Worm (Caenorhabditis elegans) whole organism, L2 larva: ENCODE measurements around the gene wrt-1.

Experiments
- F13H6.1 ChIP-seq: sonication (generic microtip); optimal IDR thresholded peaks from 2 replicates; lab custom pipeline; 2016; ENCODE audit warnings: missing genetic modification characterization, missing compliant biosample characterization
- R02D3.7 ChIP-seq: fragments of 150-350 bp; optimal IDR thresholded peaks from 2 replicates; lab custom pipeline; 2014; ENCODE audit warnings: missing biosample characterization, missing genetic modification characterization
- Y55F3AM.14 ChIP-seq: fragments of 200-800 bp; sonication (Bioruptor generic); optimal IDR thresholded peaks from 2 replicates; lab custom pipeline; 2018; ENCODE audit warnings: mild to moderate bottlenecking, missing genetic modification characterization, missing compliant biosample characterization
- ZK546.5 ChIP-seq: sonication (generic microtip); optimal IDR thresholded peaks from 2 replicates; lab custom pipeline; 2017; ENCODE audit warnings: missing biosample characterization, missing genetic modification characterization
- alr-1 ChIP-seq: fragments of 150-350 bp; optimal IDR thresholded peaks from 2 replicates; lab custom pipeline; 2014; ENCODE audit warnings: missing biosample characterization, missing genetic modification characterization
- aly-2 ChIP-seq: fragments of 150-350 bp; optimal IDR thresholded peaks from 2 replicates; lab custom pipeline; 2014; ENCODE audit warnings: missing biosample characterization, missing genetic modification characterization
- ama-1 ChIP-seq: fragments of 150-350 bp; optimal IDR thresholded peaks from 2 replicates; lab custom pipeline; 2018; ENCODE audit warnings: inconsistent platforms
- blmp-1 ChIP-seq: sonication (generic microtip); optimal IDR thresholded peaks from 2 replicates; lab custom pipeline; 2017; ENCODE audit warnings: missing genetic modification characterization, mild to moderate bottlenecking, missing compliant biosample characterization, antibody characterized with exemption, moderate library complexity; ENCODE audit not compliant: insufficient read depth
- ceh-16 ChIP-seq: fragments of 150-350 bp; optimal IDR thresholded peaks from 2 replicates; lab custom pipeline; 2014; ENCODE audit warnings: missing biosample characterization, missing genetic modification characterization
- ceh-82 ChIP-seq: fragments of 150-350 bp; optimal IDR thresholded peaks from 2 replicates; lab custom pipeline; 2014; ENCODE audit warnings: missing biosample characterization, missing genetic modification characterization
- crh-2 ChIP-seq: sonication (generic microtip); optimal IDR thresholded peaks from 2 replicates; lab custom pipeline; 2017; ENCODE audit warnings: missing biosample characterization, missing genetic modification characterization
- dmd-4 ChIP-seq: sonication (generic microtip); optimal IDR thresholded peaks from 2 replicates; lab custom pipeline; 2017; ENCODE audit warnings: missing biosample characterization, missing genetic modification characterization
- egl-27 ChIP-seq: sonication (generic microtip); optimal IDR thresholded peaks from 3 replicates; lab custom pipeline; 2017; ENCODE audit warnings: missing biosample characterization, missing genetic modification reagents, missing genetic modification characterization
- elt-1 ChIP-seq: fragments of 150-350 bp; optimal IDR thresholded peaks from 2 replicates; lab custom pipeline; 2014; ENCODE audit warnings: missing biosample characterization, missing genetic modification characterization
- fos-1 ChIP-seq: fragments of 150-350 bp; optimal IDR thresholded peaks from 2 replicates; lab custom pipeline; 2014; ENCODE audit warnings: missing biosample characterization, missing genetic modification characterization
- gmeb-1 ChIP-seq: fragments of 150-350 bp; optimal IDR thresholded peaks from 2 replicates; lab custom pipeline; 2014; ENCODE audit warnings: missing biosample characterization, missing genetic modification characterization
- lin-11 ChIP-seq: fragments of 150-350 bp; sonication (generic microtip); optimal IDR thresholded peaks from 2 replicates; lab custom pipeline; 2014; ENCODE audit warnings: missing biosample characterization, missing genetic modification characterization, inconsistent platforms, mixed read lengths
- lin-39 ChIP-seq: fragments of 150-350 bp; optimal IDR thresholded peaks from 2 replicates; lab custom pipeline; 2014; ENCODE audit warnings: missing biosample characterization, missing genetic modification reagents, missing genetic modification characterization
- mab-5 ChIP-seq: fragments of 150-350 bp; optimal IDR thresholded peaks from 2 replicates; lab custom pipeline; 2014; ENCODE audit warnings: missing biosample characterization, missing genetic modification characterization
- mbf-1 ChIP-seq: sonication (generic microtip); optimal IDR thresholded peaks from 2 replicates; lab custom pipeline; 2017; ENCODE audit warnings: missing biosample characterization, missing genetic modification characterization
- mdl-1 ChIP-seq, 2 experiments: fragments of 150-350 bp in 1 of 2; sonication (generic microtip) in 1 of 2; optimal IDR thresholded peaks; 2 replicates each; lab custom pipeline; 2017; ENCODE audit warnings: missing biosample characterization in 2 of 2, missing genetic modification characterization in 2 of 2
- nhr-12 ChIP-seq: fragments of 150-350 bp; optimal IDR thresholded peaks from 2 replicates; lab custom pipeline; 2014; ENCODE audit warnings: missing biosample characterization, missing genetic modification characterization
- nhr-129 ChIP-seq: fragments of 150-350 bp; optimal IDR thresholded peaks from 2 replicates; lab custom pipeline; 2014; ENCODE audit warnings: missing biosample characterization, missing genetic modification characterization
- nhr-21 ChIP-seq: fragments of 150-350 bp; optimal IDR thresholded peaks from 2 replicates; lab custom pipeline; 2014; ENCODE audit warnings: missing biosample characterization, missing genetic modification characterization
- nhr-25 ChIP-seq: fragments of 150-350 bp; sonication (generic microtip); optimal IDR thresholded peaks from 3 replicates; lab custom pipeline; 2014; ENCODE audit warnings: missing biosample characterization, missing genetic modification characterization
- nhr-77 ChIP-seq: fragments of 150-350 bp; optimal IDR thresholded peaks from 2 replicates; lab custom pipeline; 2014; ENCODE audit warnings: missing biosample characterization, missing genetic modification characterization
- peb-1 ChIP-seq: fragments of 150-350 bp; optimal IDR thresholded peaks from 2 replicates; lab custom pipeline; 2014; ENCODE audit warnings: missing biosample characterization, missing genetic modification characterization
- sem-4 ChIP-seq: fragments of 150-350 bp; optimal IDR thresholded peaks from 2 replicates; lab custom pipeline; 2014; ENCODE audit warnings: missing biosample characterization, missing genetic modification reagents, missing genetic modification characterization
- skn-1 ChIP-seq: sonication (generic microtip); optimal IDR thresholded peaks from 2 replicates; lab custom pipeline; 2017; ENCODE audit warnings: missing biosample characterization, missing genetic modification characterization
- snpc-4 ChIP-seq: fragments of 150-350 bp; optimal IDR thresholded peaks from 2 replicates; lab custom pipeline; 2014; ENCODE audit warnings: missing biosample characterization, missing genetic modification characterization
- unc-39 ChIP-seq: fragments of 150-350 bp; optimal IDR thresholded peaks from 2 replicates; lab custom pipeline; 2014; ENCODE audit warnings: missing biosample characterization, missing genetic modification characterization
- unc-55 ChIP-seq: fragments of 150-350 bp; sonication (generic microtip); optimal IDR thresholded peaks from 3 replicates; lab custom pipeline; 2014; ENCODE audit warnings: missing biosample characterization, missing genetic modification reagents, missing genetic modification characterization
- unc-62 ChIP-seq: fragments of 150-350 bp; optimal IDR thresholded peaks from 2 replicates; lab custom pipeline; 2014; ENCODE audit warnings: missing biosample characterization, missing genetic modification reagents, missing genetic modification characterization
- zag-1 ChIP-seq: fragments of 150-350 bp; optimal IDR thresholded peaks from 2 replicates; lab custom pipeline; 2014; ENCODE audit warnings: missing biosample characterization, missing genetic modification characterization
- ztf-1 ChIP-seq: fragments of 200-800 bp; sonication (Bioruptor generic); conservative IDR thresholded peaks from 2 replicates; pipeline ENCODE4 v1.3.6; 2022; ENCODE audit warnings: missing genetic modification characterization, missing compliant biosample characterization
- ztf-4 ChIP-seq: fragments of 150-350 bp; optimal IDR thresholded peaks from 2 replicates; lab custom pipeline; 2014; ENCODE audit warnings: missing biosample characterization, missing genetic modification characterization

Gene wrt-1

DNA sequence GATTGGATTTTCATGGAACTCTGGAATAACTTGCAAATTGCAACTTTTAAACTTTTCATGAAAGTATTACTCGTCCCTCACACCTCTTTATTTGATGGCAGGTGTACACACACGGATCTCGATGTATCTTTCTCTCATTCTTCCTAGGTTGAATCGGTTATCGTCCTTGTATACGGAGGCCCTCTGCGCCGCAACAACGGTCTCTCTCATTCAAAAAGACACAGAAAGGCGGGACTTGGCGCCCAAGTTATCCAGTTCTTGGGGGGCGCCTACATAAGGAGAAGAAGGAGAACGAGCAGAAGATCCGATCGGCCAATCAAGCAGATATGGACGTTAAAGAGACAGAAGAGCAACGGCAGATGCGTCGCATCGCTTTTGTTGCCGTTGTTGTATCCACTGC is 13.0 kb downstream of the wrt-1 start, which contains the start of gene rol-8:
Gene rol-8 (plus strand): TSS at position 301 of the 400 bp plus-strand sequence.
- TF ChIP-seq fos-1 (tag; lab: Kevin White, UChicago) (no peak), nhr-12 (tag; lab: Kevin White, UChicago) (no peak), skn-1 (tag; lab: Kevin White, UChicago) (no peak), aly-2 (tag; lab: Kevin White, UChicago) (no peak)

ce11 chrII:7544782-7545181 is 14.0 kb downstream of the wrt-1 start:
- TF ChIP-seq mdl-1 (tag; optimal IDR thresholded peaks at IDR 0.05; lab: Kevin White, UChicago) = no peak
- no peak for TF ChIP-seq aly-2 (tag; lab: Kevin White, UChicago)
- no peak for TF ChIP-seq sem-4 (tag; lab: Kevin White, UChicago)
- no peak for TF ChIP-seq crh-2 (tag; lab: Kevin White, UChicago)
- no peak for TF ChIP-seq peb-1
- no peak for TF ChIP-seq elt-1 (tag; lab: Kevin White, UChicago)
- no peak for TF ChIP-seq nhr-77
- no peak for TF ChIP-seq nhr-21 (tag; lab: Kevin White, UChicago)
- no peak for TF ChIP-seq lin-39 (tag; lab: Kevin White, UChicago)
- no peak for TF ChIP-seq unc-55 (GFP tag; lab: Kevin White, UChicago)
- TF ChIP-seq ceh-82 (tag; lab: Kevin White, UChicago) = no peak
- TF ChIP-seq blmp-1 = no peak
- TF ChIP-seq ztf-4 (tag; lab: Kevin White, UChicago) = no peak
- no peak for TF ChIP-seq ama-1 (lab: Kevin White, UChicago)
- TF ChIP-seq ZK546.5 (tag; lab: Kevin White, UChicago) = no peak
- TF ChIP-seq egl-27 (tag; lab: Kevin White, UChicago) = no peak
- TF ChIP-seq F13H6.1 (tag; lab: Kevin White, UChicago) = no peak
- TF ChIP-seq, all 48 proteins: peak for 0

- TF ChIP-seq Y55F3AM.14 (GFP tag; lab: Kevin White, UChicago) = no peak
- TF ChIP-seq ama-1 (lab: Kevin White, UChicago) = peak; percentile 74
- TF ChIP-seq zag-1 (tag; lab: Kevin White, UChicago) = no peak
- no peak for TF ChIP-seq alr-1 (tag; lab: Kevin White, UChicago)
- TF ChIP-seq sem-4 (tag; lab: Kevin White, UChicago) = no peak
- peak; percentile 5 for TF ChIP-seq blmp-1
- no peak for TF ChIP-seq nhr-129 (tag; lab: Kevin White, UChicago)
- TF ChIP-seq mab-5 (tag; lab: Kevin White, UChicago) = no peak
- no peak for TF ChIP-seq mbf-1 (tag; lab: Kevin White, UChicago)
- TF ChIP-seq unc-62 (GFP tag; lab: Kevin White, UChicago) = no peak
- TF ChIP-seq fos-1 (tag; lab: Kevin White, UChicago) = peak; percentile 7
- peak; percentile 74 for TF ChIP-seq nhr-21 (tag; lab: Kevin White, UChicago)
- TF ChIP-seq ceh-16 (tag; lab: Kevin White, UChicago) = no peak
- no peak for TF ChIP-seq unc-39
- TF ChIP-seq unc-55 (GFP tag; lab: Kevin White, UChicago) = peak; percentile 35
- TF ChIP-seq lin-11 = no peak
Observed at ce11 chrII:7545364-7545763, 14.6 kb downstream of the wrt-1 start.

DNA sequence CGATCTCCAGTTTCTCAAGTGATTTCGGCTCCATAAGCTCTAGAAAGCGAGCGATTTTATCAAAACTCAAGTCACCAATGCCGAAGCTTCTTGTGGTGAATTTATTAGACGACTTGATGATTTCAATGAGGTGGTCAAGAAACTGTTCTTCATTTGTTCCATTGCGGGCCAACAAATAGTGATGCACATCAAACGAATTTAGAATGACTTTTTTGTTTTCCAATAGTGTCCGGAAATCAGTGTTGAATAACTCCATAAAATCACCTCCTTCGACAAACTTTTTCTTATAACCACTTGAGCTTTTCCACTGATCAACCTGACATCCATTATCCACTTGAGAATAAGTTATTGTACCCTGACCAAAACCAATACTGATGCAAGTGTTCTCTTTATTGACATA is 16.5 kb downstream of the wrt-1 start:
- TF ChIP-seq sem-4 (tag; lab: Kevin White, UChicago) = no peak
- no peak for TF ChIP-seq dmd-4

DNA sequence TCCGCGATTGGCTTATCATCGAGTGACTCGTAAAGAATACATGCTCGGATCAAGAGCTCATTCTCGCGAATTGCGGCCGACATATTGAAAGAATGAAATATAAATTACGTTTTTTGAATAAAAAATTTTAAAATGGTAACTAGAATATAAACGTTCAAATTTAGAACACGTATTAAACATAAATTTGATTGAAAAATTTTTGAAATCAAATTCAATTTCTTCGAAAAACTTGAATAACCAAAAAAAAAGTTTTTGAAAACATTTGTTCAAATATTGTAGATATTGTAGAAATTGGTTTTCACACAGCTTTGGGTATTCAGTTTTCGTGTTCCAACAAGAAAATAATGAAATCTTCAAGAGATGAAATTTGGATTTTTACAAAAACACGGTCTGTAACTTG is 17.2 kb downstream of the wrt-1 start, which contains the start of gene fbxa-224:
Gene fbxa-224 (minus strand): TSS at position 101 of the 400 bp plus-strand sequence.
- TF ChIP-seq ama-1 (lab: Kevin White, UChicago) (no peak), unc-55 (GFP tag; lab: Kevin White, UChicago) (no peak), nhr-77 (no peak), alr-1 (tag; lab: Kevin White, UChicago) (no peak), egl-27 (tag; lab: Kevin White, UChicago) (no peak), snpc-4 (tag; lab: Kevin White, UChicago) (no peak), R02D3.7 (no peak), blmp-1 (no peak), gmeb-1 (tag; lab: Kevin White, UChicago) (no peak), mab-5 (tag; lab: Kevin White, UChicago) (no peak), F13H6.1 (tag; lab: Kevin White, UChicago) (no peak), dmd-4 (no peak), crh-2 (tag; lab: Kevin White, UChicago) (no peak), ztf-1 (no peak), lin-39 (tag; lab: Kevin White, UChicago) (no peak), nhr-21 (tag; lab: Kevin White, UChicago) (no peak), aly-2 (tag; lab: Kevin White, UChicago) (no peak), zag-1 (tag; lab: Kevin White, UChicago) (no peak), lin-11 (no peak), nhr-25 (tag; lab: Kevin White, UChicago) (no peak)
- TF ChIP-seq, all 48 proteins: peak for 0
